Worm (Caenorhabditis elegans) whole organism, mixed stage, embryonic: Measurements from ENCODE around the gene T09F3.4.

Source experiments
- blmp-1 ChIP-seq: fragments of 150-350 bp; optimal IDR thresholded peaks from 2 replicates; lab custom pipeline; 2014; ENCODE audit warnings: missing biosample characterization, missing genetic modification characterization
- ceh-39 ChIP-seq: fragments of 150-350 bp; optimal IDR thresholded peaks from 2 replicates; lab custom pipeline; 2014; ENCODE audit warnings: missing biosample characterization, missing genetic modification characterization
- hlh-1 ChIP-seq: fragments of 150-350 bp; optimal IDR thresholded peaks from 2 replicates; lab custom pipeline; 2014; ENCODE audit warnings: missing biosample characterization, missing genetic modification reagents, missing genetic modification characterization
- lin-13 ChIP-seq: fragments of 150-350 bp; optimal IDR thresholded peaks from 2 replicates; lab custom pipeline; 2014; ENCODE audit warnings: missing biosample characterization, missing genetic modification characterization
- mep-1 ChIP-seq: fragments of 150-350 bp; optimal IDR thresholded peaks from 2 replicates; lab custom pipeline; 2017; ENCODE audit warnings: missing biosample characterization, missing genetic modification reagents, missing genetic modification characterization, inconsistent platforms
- mls-2 ChIP-seq: sonication (generic microtip); optimal IDR thresholded peaks from 2 replicates; lab custom pipeline; 2016; ENCODE audit warnings: mild to moderate bottlenecking, missing genetic modification characterization, moderate library complexity, missing compliant biosample characterization
- nhr-12 ChIP-seq: fragments of 150-350 bp; optimal IDR thresholded peaks from 2 replicates; lab custom pipeline; 2014; ENCODE audit warnings: missing biosample characterization, missing genetic modification characterization
- nhr-76 ChIP-seq: sonication (generic microtip); optimal IDR thresholded peaks from 2 replicates; lab custom pipeline; 2017; ENCODE audit warnings: missing biosample characterization, missing genetic modification characterization
- unc-39 ChIP-seq: fragments of 150-350 bp; optimal IDR thresholded peaks from 2 replicates; lab custom pipeline; 2014; ENCODE audit warnings: missing biosample characterization, missing genetic modification characterization
- unc-62 ChIP-seq: fragments of 150-350 bp; optimal IDR thresholded peaks from 2 replicates; lab custom pipeline; 2014; ENCODE audit warnings: missing biosample characterization, missing genetic modification reagents, missing genetic modification characterization
- ztf-11 ChIP-seq: fragments of 150-350 bp; optimal IDR thresholded peaks from 2 replicates; lab custom pipeline; 2014; ENCODE audit warnings: missing biosample characterization, missing genetic modification characterization

DNA sequence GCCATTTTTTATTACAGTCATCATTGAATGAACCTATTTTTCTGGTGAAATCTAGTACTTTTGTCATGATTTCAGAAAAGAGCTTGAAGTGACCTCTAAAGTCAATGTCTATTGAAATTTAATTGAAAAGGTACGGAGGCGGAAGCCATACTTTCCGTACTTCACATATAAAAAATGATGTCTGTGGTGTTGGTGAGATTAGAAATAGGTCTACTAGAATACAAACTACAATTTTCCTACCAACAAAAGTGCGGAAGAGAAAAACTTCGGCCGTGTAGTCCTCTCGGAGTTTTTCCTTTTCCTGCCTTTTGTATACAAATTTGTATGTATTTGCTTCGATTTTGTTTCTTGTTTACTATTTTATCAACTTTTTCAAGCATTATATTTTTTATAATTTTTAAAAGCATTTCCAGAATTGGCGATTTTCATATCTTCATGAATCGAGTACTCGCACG is at the start of gene T09F3.4:
- no peak for TF ChIP-seq ceh-39 (tag; lab: Kevin White, UChicago)
- TF ChIP-seq unc-62 (GFP tag; lab: Kevin White, UChicago), result no peak
- TF ChIP-seq nhr-76 (tag; lab: Kevin White, UChicago), result no peak
- no peak for TF ChIP-seq ztf-11 (tag; lab: Kevin White, UChicago)
- no peak for TF ChIP-seq lin-13 (tag; lab: Kevin White, UChicago)
- TF ChIP-seq nhr-12 (tag; lab: Kevin White, UChicago), result no peak
- TF ChIP-seq mls-2 (tag; lab: Kevin White, UChicago), result no peak
- no peak for TF ChIP-seq blmp-1
- no peak for TF ChIP-seq mep-1
- no peak for TF ChIP-seq unc-39 (tag; lab: Kevin White, UChicago)
- TF ChIP-seq hlh-1, result no peak
